Fruit fly (Drosophila melanogaster): Measurements from ENCODE around the gene CG32266.

The CG32266 gene

DNA sequence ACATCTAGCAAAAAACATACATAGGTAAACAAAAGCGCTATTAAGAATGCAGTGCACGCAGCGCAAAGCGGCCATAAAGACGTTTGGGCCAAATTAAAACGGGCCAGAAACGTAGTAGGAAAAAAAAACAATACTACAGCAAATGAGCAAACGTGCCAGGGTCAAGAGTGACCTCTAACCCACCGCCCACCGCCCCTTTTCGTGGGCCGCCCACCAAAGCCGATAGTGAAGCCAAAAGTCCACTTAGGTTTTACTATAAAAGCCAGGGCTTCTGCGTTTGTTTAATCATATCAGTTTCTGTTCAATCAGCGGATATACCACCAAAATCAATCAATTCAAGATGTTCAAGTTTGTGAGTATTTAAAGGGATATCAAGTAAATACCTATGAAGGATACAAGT, at the start of gene CG32266:
Gene CG32266 (plus strand): TSS at position 301 of the 400 bp plus-strand sequence.
- no peak for TF ChIP-seq EcR (GFP tag; optimal IDR thresholded peaks at IDR 0.05)
- no peak for TF ChIP-seq Dll (optimal IDR thresholded peaks at IDR 0.05)
- no peak for TF ChIP-seq usp (GFP tag; optimal IDR thresholded peaks at IDR 0.05)
- TF ChIP-seq pan (optimal IDR thresholded peaks at IDR 0.05), result no peak
- no peak for TF ChIP-seq CG8478 (optimal IDR thresholded peaks at IDR 0.05)
- no peak for TF ChIP-seq psq (optimal IDR thresholded peaks at IDR 0.05)

DNA sequence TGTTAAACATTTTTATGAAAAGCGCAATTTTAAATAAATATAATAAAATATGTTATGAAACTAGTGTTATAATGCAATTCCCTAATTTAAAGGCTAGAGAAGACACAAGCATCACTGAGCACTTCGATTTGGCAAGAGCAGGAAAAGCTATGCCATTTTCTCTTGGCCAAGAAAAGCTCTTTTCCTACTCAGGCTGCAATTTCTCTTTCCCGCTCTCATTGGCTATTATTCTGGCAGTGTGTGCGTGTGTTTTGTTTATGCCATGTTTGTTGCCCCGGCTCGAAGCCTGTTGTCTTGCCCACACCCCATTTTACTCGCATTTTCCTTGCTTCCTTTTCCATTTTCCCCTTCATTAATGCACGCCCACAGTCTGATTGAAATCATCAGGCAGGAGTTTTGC, 43.3 kb upstream of the CG32266 start:
- TF ChIP-seq EcR (GFP tag; optimal IDR thresholded peaks at IDR 0.05), result no peak
- no peak for TF ChIP-seq CG8478 (optimal IDR thresholded peaks at IDR 0.05)
- TF ChIP-seq psq (optimal IDR thresholded peaks at IDR 0.05), result no peak
- TF ChIP-seq Dll (optimal IDR thresholded peaks at IDR 0.05), result no peak
- TF ChIP-seq usp (GFP tag; optimal IDR thresholded peaks at IDR 0.05), result no peak
- TF ChIP-seq pan (optimal IDR thresholded peaks at IDR 0.05), result no peak

DNA sequence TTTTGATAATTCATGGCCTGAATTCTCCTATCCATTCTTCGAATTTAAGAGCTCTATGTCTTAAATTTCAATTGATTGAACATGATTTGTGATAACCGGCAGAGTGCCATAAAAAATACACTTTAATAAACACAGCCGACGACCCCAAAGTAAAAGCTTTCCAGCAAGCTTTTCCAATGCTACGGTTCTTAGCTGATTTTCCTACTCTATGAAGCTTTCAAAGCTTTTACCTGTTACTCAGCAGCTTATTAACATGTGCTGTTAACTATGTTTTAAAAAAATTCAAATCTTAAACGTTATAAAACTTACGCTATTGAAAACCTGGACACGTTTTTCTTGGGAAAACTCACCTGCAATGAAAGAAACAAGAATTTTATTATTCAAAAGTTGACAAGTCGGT, 37.9 kb upstream of the CG32266 start:
- no peak for TF ChIP-seq CG8478 (optimal IDR thresholded peaks at IDR 0.05)
- TF ChIP-seq psq (optimal IDR thresholded peaks at IDR 0.05), result no peak
- TF ChIP-seq Dll (optimal IDR thresholded peaks at IDR 0.05), result no peak
- TF ChIP-seq pan (optimal IDR thresholded peaks at IDR 0.05), result no peak
- TF ChIP-seq EcR (GFP tag; optimal IDR thresholded peaks at IDR 0.05), result no peak
- no peak for TF ChIP-seq usp (GFP tag; optimal IDR thresholded peaks at IDR 0.05)

DNA sequence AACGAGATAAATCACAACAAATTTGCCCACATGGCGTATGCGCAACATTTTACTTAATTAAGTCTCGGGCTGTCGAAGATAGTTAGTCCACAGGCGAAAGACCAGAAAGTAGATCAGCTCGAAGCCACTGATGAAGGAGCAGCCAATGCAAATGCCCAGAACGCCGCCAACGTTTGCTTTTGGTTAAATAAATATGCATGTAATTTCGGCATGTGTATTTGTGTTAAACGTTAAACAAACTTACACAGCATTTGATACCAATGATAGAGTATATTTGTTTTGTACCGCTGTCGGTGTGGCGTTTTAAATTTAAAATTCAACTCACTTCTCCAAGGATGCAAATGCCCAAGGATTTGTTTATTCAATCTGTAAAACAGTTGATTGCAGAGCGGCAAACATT, 37.0 kb upstream of the CG32266 start:
- no peak for TF ChIP-seq Dll (optimal IDR thresholded peaks at IDR 0.05)

DNA sequence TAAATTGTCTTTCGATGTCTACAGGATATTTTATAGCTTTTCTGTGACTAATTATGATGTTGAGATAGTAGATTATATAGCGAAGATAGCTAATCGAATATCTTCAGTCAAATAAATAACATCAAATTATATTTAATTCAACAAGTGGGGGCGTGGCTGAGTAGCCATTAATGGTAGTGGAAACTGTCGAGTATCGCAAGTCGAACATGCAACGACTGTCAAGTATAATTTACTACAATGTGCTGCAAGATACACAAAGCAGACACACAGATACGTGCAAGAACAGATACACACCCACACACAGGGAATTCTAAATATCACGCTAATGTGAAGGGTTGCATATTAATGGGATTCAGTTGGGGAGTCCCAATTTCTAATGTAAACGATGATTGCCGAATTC, 35.5 kb upstream of the CG32266 start, which contains the start of gene ppk27:
Gene ppk27 (minus strand): TSS at position 101 of the 400 bp plus-strand sequence.
- TF ChIP-seq usp (GFP tag; optimal IDR thresholded peaks at IDR 0.05), result no peak
- no peak for TF ChIP-seq pan (optimal IDR thresholded peaks at IDR 0.05)
- no peak for TF ChIP-seq psq (optimal IDR thresholded peaks at IDR 0.05)
- no peak for TF ChIP-seq Dll (optimal IDR thresholded peaks at IDR 0.05)
- TF ChIP-seq EcR (GFP tag; optimal IDR thresholded peaks at IDR 0.05), result no peak
- TF ChIP-seq CG8478 (optimal IDR thresholded peaks at IDR 0.05), result no peak

DNA sequence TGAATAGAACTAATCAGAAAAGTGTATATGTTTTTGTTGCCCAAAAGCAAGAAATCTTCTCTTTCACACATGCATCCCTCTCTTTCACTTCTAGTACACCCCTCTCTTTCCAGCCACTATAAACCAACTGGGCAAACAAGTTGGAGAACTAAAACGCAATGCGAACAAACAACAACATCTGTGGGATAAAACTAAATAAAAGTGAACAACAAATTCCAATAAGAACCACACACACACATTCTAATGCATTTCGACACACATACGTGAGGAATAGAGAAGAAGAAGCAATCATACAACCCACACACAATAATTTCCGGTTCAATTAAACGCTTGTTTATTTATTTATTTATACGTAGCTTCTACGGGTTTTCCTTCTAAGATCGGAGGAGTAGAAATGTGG, 34.9 kb upstream of the CG32266 start:
- no peak for TF ChIP-seq psq (optimal IDR thresholded peaks at IDR 0.05)
- TF ChIP-seq usp (GFP tag; optimal IDR thresholded peaks at IDR 0.05), result no peak
- TF ChIP-seq pan (optimal IDR thresholded peaks at IDR 0.05), result no peak
- no peak for TF ChIP-seq Dll (optimal IDR thresholded peaks at IDR 0.05)
- no peak for TF ChIP-seq CG8478 (optimal IDR thresholded peaks at IDR 0.05)
- no peak for TF ChIP-seq EcR (GFP tag; optimal IDR thresholded peaks at IDR 0.05)

DNA sequence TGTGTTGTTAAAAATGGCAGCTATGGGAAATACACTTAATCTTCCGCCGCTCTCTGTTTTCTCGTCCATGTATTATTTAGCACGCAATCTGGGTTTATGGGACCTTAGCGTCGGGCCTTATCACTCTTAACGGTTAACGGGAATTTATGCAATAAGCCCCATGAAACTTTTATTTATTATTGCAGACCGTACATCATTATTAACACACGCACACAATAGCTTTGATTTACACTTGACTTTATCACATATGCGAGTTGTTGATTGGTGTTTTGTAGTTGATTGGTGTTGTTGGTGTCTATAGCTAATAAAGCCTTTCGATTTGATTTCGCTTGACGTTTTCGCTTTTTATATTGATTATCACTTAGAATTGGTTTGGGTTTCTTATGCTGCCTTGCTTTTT, 32.0 kb upstream of the CG32266 start:
- TF ChIP-seq usp (GFP tag; optimal IDR thresholded peaks at IDR 0.05), result no peak
- no peak for TF ChIP-seq EcR (GFP tag; optimal IDR thresholded peaks at IDR 0.05)
- no peak for TF ChIP-seq pan (optimal IDR thresholded peaks at IDR 0.05)
- TF ChIP-seq CG8478 (optimal IDR thresholded peaks at IDR 0.05), result no peak
- TF ChIP-seq Dll (optimal IDR thresholded peaks at IDR 0.05), result no peak
- TF ChIP-seq psq (optimal IDR thresholded peaks at IDR 0.05), result no peak

DNA sequence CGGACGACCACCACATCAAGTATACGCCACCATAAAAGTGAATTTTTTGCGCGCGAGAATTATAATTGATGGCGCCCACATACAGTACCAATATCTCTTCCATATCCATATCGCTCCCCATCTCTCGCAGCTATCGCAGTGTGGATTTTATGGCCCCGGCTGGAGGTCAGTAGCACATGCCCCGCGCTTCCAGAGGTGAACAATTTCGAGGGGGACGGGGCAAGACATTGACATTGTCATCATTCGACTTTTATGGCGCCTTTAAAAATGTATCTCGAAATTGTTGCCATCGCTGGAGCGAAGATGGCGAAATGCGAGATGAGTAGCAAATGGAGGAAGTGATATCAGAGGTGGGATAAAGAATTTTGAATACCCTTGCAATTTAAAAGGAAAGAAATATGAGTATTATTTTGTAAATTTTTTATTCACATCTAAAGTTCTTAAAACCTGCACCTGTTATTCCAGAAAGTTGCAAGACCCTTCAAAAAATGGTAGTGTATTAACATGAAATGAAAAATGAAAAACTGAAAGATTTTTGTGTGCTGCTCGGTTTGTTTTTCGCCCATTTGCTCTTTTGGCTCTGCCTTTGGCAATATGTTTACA, 30.1 kb upstream of the CG32266 start:
- TF ChIP-seq pan (optimal IDR thresholded peaks at IDR 0.05) (no peak), psq (optimal IDR thresholded peaks at IDR 0.05) (no peak), EcR (GFP tag; optimal IDR thresholded peaks at IDR 0.05) (no peak), CG8478 (optimal IDR thresholded peaks at IDR 0.05) (no peak), Dll (optimal IDR thresholded peaks at IDR 0.05) (no peak), usp (GFP tag; optimal IDR thresholded peaks at IDR 0.05) (no peak)

DNA sequence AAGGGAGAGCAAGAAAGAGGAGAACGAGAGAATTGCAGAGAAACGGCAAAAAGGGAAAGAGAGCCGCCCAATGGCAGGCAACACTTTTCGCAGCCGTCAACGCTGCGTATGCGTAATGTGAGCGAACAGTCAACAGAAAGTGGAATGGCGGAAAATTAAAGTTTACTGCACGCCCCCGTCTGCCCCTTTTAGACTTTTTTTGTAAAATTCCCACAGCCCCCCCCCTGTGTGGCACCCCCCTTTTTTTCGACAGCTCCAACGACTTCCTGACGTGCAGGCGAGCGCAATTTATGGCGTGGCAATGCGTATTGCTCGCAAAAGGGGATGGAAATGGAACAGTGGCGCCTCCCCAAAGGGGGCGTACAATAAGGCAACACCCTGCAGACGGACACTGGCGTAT, 27.3 kb upstream of the CG32266 start:
- TF ChIP-seq pan (optimal IDR thresholded peaks at IDR 0.05), result no peak
- no peak for TF ChIP-seq EcR (GFP tag; optimal IDR thresholded peaks at IDR 0.05)
- TF ChIP-seq CG8478 (optimal IDR thresholded peaks at IDR 0.05), result no peak
- no peak for TF ChIP-seq Dll (optimal IDR thresholded peaks at IDR 0.05)
- no peak for TF ChIP-seq usp (GFP tag; optimal IDR thresholded peaks at IDR 0.05)
- no peak for TF ChIP-seq psq (optimal IDR thresholded peaks at IDR 0.05)

DNA sequence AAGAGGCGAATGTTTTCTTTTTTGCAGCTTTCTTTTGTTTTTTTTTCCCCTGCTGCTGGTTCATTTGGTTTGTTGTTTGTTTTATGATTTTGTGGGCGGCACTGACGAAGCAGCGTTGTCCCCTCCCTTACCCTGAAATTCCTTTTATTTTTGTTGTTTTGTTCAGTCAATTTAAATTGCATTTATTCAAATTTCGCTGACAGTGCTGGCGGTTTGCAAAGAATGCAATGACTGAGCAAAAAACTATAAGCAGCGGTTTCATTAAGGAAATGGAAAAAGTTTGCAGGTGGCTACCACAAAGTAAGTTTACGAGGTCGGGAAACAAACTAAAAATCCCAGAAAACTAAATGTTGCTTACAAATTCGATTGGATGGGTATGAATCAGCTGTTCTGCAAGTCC, 26.3 kb upstream of the CG32266 start:
- no peak for TF ChIP-seq CG8478 (optimal IDR thresholded peaks at IDR 0.05)
- no peak for TF ChIP-seq EcR (GFP tag; optimal IDR thresholded peaks at IDR 0.05)
- no peak for TF ChIP-seq pan (optimal IDR thresholded peaks at IDR 0.05)
- TF ChIP-seq usp (GFP tag; optimal IDR thresholded peaks at IDR 0.05), result no peak
- TF ChIP-seq Dll (optimal IDR thresholded peaks at IDR 0.05), result no peak
- no peak for TF ChIP-seq psq (optimal IDR thresholded peaks at IDR 0.05)

DNA sequence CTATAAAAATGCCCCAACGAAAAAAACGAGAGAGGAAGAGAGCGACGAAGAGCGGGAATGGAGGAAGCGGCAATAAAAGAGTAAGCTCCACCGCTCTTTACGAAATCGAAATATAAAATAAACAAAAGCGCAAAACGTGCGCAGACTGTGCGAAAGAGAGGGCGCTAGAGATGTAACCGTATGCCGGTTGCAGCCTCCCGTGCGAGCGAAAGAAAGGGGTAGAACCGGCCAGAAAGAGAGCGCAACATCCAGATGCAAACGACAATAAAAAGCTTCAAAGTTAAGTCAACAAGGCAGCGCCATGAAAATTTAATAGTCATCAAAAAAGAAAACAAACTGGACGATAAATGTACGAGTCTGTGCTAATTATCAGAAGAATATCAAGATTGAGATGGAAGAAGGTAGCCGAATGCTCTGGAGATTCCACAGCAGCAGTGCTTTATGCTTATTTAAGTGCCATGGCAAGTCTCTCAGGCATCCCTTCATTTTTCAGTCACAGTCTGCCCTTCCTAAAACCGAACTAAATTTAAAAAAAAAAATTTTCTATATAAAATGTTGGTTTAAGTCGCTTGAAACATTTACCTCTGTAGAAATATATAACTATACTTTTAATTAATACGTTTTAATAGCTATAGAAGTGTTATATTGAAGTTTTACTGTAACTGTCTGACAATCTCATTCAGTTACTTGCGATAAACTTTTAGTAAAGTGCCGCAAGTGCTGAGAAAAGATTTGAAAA, 24.7 kb upstream of the CG32266 start:
- peak; percentile 5 for TF ChIP-seq psq (optimal IDR thresholded peaks at IDR 0.05)
- TF ChIP-seq CG8478 (optimal IDR thresholded peaks at IDR 0.05), result peak; percentile 55
- TF ChIP-seq pan (optimal IDR thresholded peaks at IDR 0.05), result no peak
- TF ChIP-seq EcR (GFP tag; optimal IDR thresholded peaks at IDR 0.05), result no peak
- no peak for TF ChIP-seq Dll (optimal IDR thresholded peaks at IDR 0.05)
- no peak for TF ChIP-seq usp (GFP tag; optimal IDR thresholded peaks at IDR 0.05)

DNA sequence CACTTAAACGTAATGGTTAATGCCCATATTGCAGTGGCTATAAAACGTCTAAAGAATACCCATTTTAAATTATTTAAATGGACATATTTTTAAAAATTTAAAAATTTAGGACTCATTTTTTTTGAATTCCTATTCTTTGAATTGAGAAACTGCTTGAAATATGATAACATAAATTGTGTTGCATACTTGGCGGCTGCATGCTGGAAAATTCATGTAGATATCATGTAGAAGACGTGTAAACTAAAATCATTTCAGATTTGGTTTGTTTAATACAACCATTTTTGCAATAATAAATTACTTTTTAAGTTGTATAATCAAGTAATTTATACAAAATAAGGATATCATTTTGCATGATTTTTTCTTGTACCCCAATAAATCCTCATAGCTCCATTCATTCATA, 23.9 kb upstream of the CG32266 start:
- TF ChIP-seq usp (GFP tag; optimal IDR thresholded peaks at IDR 0.05) (no peak), psq (optimal IDR thresholded peaks at IDR 0.05) (no peak), pan (optimal IDR thresholded peaks at IDR 0.05) (no peak), Dll (optimal IDR thresholded peaks at IDR 0.05) (no peak), CG8478 (optimal IDR thresholded peaks at IDR 0.05) (no peak), EcR (GFP tag; optimal IDR thresholded peaks at IDR 0.05) (no peak)
